Worm (Caenorhabditis elegans) whole organism, L3 larva: Measurements from ENCODE around the gene srw-145.

Source experiments
- ZK546.5 ChIP-seq: sonication (generic microtip); optimal IDR thresholded peaks from 2 replicates; lab custom pipeline; 2017; ENCODE audit warnings: missing biosample characterization, missing genetic modification characterization
- aly-2 ChIP-seq: fragments of 150-350 bp; optimal IDR thresholded peaks from 2 replicates; lab custom pipeline; 2014; ENCODE audit warnings: missing biosample characterization, missing genetic modification characterization
- ama-1 ChIP-seq: fragments of 150-350 bp; optimal IDR thresholded peaks from 2 replicates; lab custom pipeline; 2018
- ceh-16 ChIP-seq: sonication (generic microtip); optimal IDR thresholded peaks from 2 replicates; lab custom pipeline; 2017; ENCODE audit warnings: missing biosample characterization, missing genetic modification characterization
- ceh-28 ChIP-seq: fragments of 150-350 bp; optimal IDR thresholded peaks from 2 replicates; lab custom pipeline; 2014; ENCODE audit warnings: missing biosample characterization, missing genetic modification reagents, missing genetic modification characterization
- ceh-82 ChIP-seq: fragments of 150-350 bp; optimal IDR thresholded peaks from 2 replicates; lab custom pipeline; 2014; ENCODE audit warnings: missing biosample characterization, missing genetic modification characterization
- ceh-9 ChIP-seq: sonication (generic microtip); optimal IDR thresholded peaks from 2 replicates; lab custom pipeline; 2018; ENCODE audit warnings: missing biosample characterization, missing genetic modification characterization
- egl-27 ChIP-seq: sonication (generic microtip); optimal IDR thresholded peaks from 4 replicates; lab custom pipeline; 2017; ENCODE audit warnings: missing biosample characterization, missing genetic modification reagents, missing genetic modification characterization
- egl-5 ChIP-seq: fragments of 150-350 bp; optimal IDR thresholded peaks from 2 replicates; lab custom pipeline; 2017; ENCODE audit warnings: missing biosample characterization, missing genetic modification reagents, missing genetic modification characterization, inconsistent platforms
- elt-1 ChIP-seq: fragments of 150-350 bp; optimal IDR thresholded peaks from 2 replicates; lab custom pipeline; 2014; ENCODE audit warnings: missing biosample characterization, missing genetic modification characterization
- elt-3 ChIP-seq, 3 experiments: fragments of 150-350 bp in 1 of 3; sonication (generic microtip) in 2 of 3; optimal IDR thresholded peaks; 2 replicates in 2 of 3; 4 replicates in 1 of 3; lab custom pipeline; 2014 to 2017; ENCODE audit warnings: missing biosample characterization in 3 of 3, missing genetic modification characterization in 3 of 3
- eor-1 ChIP-seq, 2 experiments: fragments of 150-350 bp; optimal IDR thresholded peaks; 2 replicates each; lab custom pipeline; 2014 to 2018; ENCODE audit warnings: missing biosample characterization in 2 of 2, missing genetic modification characterization in 2 of 2
- fkh-10 ChIP-seq: sonication (generic microtip); optimal IDR thresholded peaks from 2 replicates; lab custom pipeline; 2017; ENCODE audit warnings: missing biosample characterization, missing genetic modification reagents, missing genetic modification characterization
- fos-1 ChIP-seq: fragments of 150-350 bp; optimal IDR thresholded peaks from 2 replicates; lab custom pipeline; 2014; ENCODE audit warnings: missing biosample characterization, missing genetic modification characterization
- jun-1 ChIP-seq: fragments of 150-350 bp; optimal IDR thresholded peaks from 2 replicates; lab custom pipeline; 2014; ENCODE audit warnings: missing biosample characterization, missing genetic modification reagents, missing genetic modification characterization
- lin-39 ChIP-seq: fragments of 150-350 bp; optimal IDR thresholded peaks from 2 replicates; lab custom pipeline; 2018; ENCODE audit warnings: missing biosample characterization, missing genetic modification reagents, missing genetic modification characterization
- lsy-12 ChIP-seq: sonication (generic microtip); optimal IDR thresholded peaks from 2 replicates; lab custom pipeline; 2016; ENCODE audit warnings: mild to moderate bottlenecking, missing genetic modification characterization, missing compliant biosample characterization
- mdl-1 ChIP-seq: fragments of 150-350 bp; optimal IDR thresholded peaks from 2 replicates; lab custom pipeline; 2014; ENCODE audit warnings: missing biosample characterization, missing genetic modification characterization
- mml-1 ChIP-seq: fragments of 150-350 bp; sonication (generic microtip); optimal IDR thresholded peaks from 3 replicates; lab custom pipeline; 2014; ENCODE audit warnings: missing biosample characterization, missing genetic modification characterization
- nhr-11 ChIP-seq: fragments of 150-350 bp; optimal IDR thresholded peaks from 2 replicates; lab custom pipeline; 2014; ENCODE audit warnings: missing biosample characterization, missing genetic modification characterization
- nhr-12 ChIP-seq: fragments of 150-350 bp; optimal IDR thresholded peaks from 2 replicates; lab custom pipeline; 2014; ENCODE audit warnings: missing biosample characterization, missing genetic modification characterization
- nhr-23 ChIP-seq: fragments of 150-350 bp; optimal IDR thresholded peaks from 2 replicates; lab custom pipeline; 2014; ENCODE audit warnings: missing biosample characterization, missing genetic modification reagents, missing genetic modification characterization
- nhr-25 ChIP-seq: sonication (generic microtip); optimal IDR thresholded peaks from 2 replicates; lab custom pipeline; 2017; ENCODE audit warnings: missing biosample characterization, missing genetic modification characterization
- nhr-28 ChIP-seq: fragments of 150-350 bp; optimal IDR thresholded peaks from 2 replicates; lab custom pipeline; 2014; ENCODE audit warnings: missing biosample characterization, missing genetic modification characterization
- pha-4 ChIP-seq: fragments of 150-350 bp; optimal IDR thresholded peaks from 2 replicates; lab custom pipeline; 2014; ENCODE audit warnings: missing biosample characterization, missing genetic modification reagents, missing genetic modification characterization
- pqm-1 ChIP-seq: fragments of 150-350 bp; optimal IDR thresholded peaks from 2 replicates; lab custom pipeline; 2017; ENCODE audit warnings: missing biosample characterization, missing genetic modification characterization, inconsistent platforms
- snpc-4 ChIP-seq: fragments of 150-350 bp; optimal IDR thresholded peaks from 2 replicates; lab custom pipeline; 2014; ENCODE audit warnings: missing biosample characterization, missing genetic modification characterization
- tbx-2 ChIP-seq: sonication (generic microtip); optimal IDR thresholded peaks from 2 replicates; lab custom pipeline; 2016; ENCODE audit warnings: mild to moderate bottlenecking, missing genetic modification characterization, missing compliant biosample characterization
- unc-39 ChIP-seq: sonication (generic microtip); optimal IDR thresholded peaks from 4 replicates; lab custom pipeline; 2017; ENCODE audit warnings: missing biosample characterization, missing genetic modification characterization
- unc-62 ChIP-seq: fragments of 150-350 bp; sonication (generic microtip); optimal IDR thresholded peaks from 4 replicates; lab custom pipeline; 2014; ENCODE audit warnings: missing biosample characterization, missing genetic modification reagents, missing genetic modification characterization
- zag-1 ChIP-seq: fragments of 150-350 bp; optimal IDR thresholded peaks from 2 replicates; lab custom pipeline; 2014; ENCODE audit warnings: missing biosample characterization, missing genetic modification characterization
- ztf-11 ChIP-seq: fragments of 150-350 bp; optimal IDR thresholded peaks from 2 replicates; lab custom pipeline; 2014; ENCODE audit warnings: missing biosample characterization, missing genetic modification characterization

The srw-145 gene

DNA sequence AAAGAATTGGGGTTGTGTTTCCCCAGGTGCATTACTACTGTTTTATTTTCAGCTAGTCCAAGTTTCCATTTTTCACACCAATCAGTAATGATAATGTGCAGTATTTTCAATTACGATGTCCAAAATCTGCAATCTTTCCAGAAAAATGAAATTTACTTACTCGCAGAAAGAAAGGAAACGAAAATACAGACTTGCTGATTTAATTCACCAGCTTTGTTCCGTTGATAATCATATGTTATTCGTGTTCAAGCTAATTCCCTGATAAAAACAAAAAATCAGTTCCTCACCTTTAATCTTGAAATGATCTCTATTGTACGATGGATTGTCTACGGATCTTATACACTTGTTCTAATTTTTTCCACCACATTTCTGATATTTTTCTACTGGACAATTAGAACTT, 13.1 kb upstream of the srw-145 start, which contains the start of gene srxa-11:
TSS of gene srxa-11 (plus strand) at position 301 of the 400 bp plus-strand sequence.
- TF ChIP-seq jun-1 (tag; lab: Kevin White, UChicago): no peak
- no peak for TF ChIP-seq egl-27 (tag; lab: Kevin White, UChicago)
- TF ChIP-seq pha-4 (tag; lab: Kevin White, UChicago): no peak
- TF ChIP-seq fkh-10 (GFP tag; lab: Kevin White, UChicago): no peak
- no peak for TF ChIP-seq unc-62
- TF ChIP-seq ceh-16 (tag; lab: Kevin White, UChicago): no peak
- no peak for TF ChIP-seq ceh-82 (tag; lab: Kevin White, UChicago)
- no peak for TF ChIP-seq mml-1 (tag; lab: Kevin White, UChicago)
- no peak for TF ChIP-seq lin-39 (tag; lab: Kevin White, UChicago)
- TF ChIP-seq elt-1 (tag; lab: Kevin White, UChicago): no peak

DNA sequence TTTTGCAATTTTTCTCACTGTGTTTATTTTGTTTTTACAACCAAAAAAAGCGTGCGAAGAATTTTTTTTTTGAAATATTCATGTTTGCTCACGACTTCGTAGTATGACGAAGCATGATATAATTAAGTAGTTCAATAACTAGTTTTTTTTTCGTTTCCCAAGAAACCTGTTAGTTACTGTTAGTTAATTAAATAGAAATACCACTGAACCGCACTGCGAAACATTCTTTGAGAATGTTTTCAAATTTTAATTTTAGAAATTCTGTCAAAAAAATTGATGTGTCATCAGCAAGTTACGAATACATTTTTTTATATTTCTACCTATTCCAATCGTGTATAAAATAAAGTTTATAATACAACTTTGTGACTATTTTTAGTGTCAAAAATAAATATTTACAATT, 10.6 kb upstream of the srw-145 start, which contains the start of gene srxa-12:
TSS of gene srxa-12 (plus strand) at position 301 of the 400 bp plus-strand sequence.
- TF ChIP-seq mdl-1 (no peak), tbx-2 (no peak), unc-62 (no peak), fos-1 (tag; lab: Kevin White, UChicago) (no peak), ZK546.5 (no peak), snpc-4 (tag; lab: Kevin White, UChicago) (no peak), nhr-12 (tag; lab: Kevin White, UChicago) (no peak), ceh-9 (tag; lab: Kevin White, UChicago) (no peak), lin-39 (tag; lab: Kevin White, UChicago) (no peak), nhr-25 (no peak)

DNA sequence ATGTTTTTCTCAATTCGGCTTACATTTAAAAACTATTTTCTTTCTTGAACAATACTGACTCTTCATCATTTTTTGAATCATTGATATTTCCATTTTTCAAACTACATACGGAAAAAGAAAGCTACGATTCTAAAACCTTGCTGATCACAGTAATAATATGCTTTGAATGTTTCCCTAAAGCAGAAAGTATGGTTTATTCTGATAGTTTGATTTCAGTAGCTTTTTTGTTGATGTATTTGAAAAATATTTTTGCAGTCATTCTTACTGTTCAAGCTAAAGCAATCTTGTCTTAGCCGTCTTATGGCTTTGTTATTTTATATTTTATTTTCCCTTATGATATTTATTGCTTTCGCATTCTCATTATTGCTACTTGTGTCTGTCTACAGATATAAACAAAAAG, 7.4 kb upstream of the srw-145 start, which contains the start of gene srxa-13:
TSS of gene srxa-13 (plus strand) at position 301 of the 400 bp plus-strand sequence.
- TF ChIP-seq elt-1 (tag; lab: Kevin White, UChicago): no peak
- TF ChIP-seq elt-3 (tag; optimal IDR thresholded peaks at IDR 0.05; lab: Kevin White, UChicago): no peak
- no peak for TF ChIP-seq pqm-1
- no peak for TF ChIP-seq nhr-11 (tag; lab: Kevin White, UChicago)
- no peak for TF ChIP-seq zag-1 (tag; lab: Kevin White, UChicago)
- TF ChIP-seq nhr-12 (tag; lab: Kevin White, UChicago): no peak
- TF ChIP-seq nhr-25: no peak
- no peak for TF ChIP-seq mdl-1
- TF ChIP-seq ama-1: no peak
- TF ChIP-seq fkh-10 (GFP tag; lab: Kevin White, UChicago): no peak
- TF ChIP-seq jun-1 (tag; lab: Kevin White, UChicago): no peak
- TF ChIP-seq nhr-28 (tag; lab: Kevin White, UChicago): no peak

DNA sequence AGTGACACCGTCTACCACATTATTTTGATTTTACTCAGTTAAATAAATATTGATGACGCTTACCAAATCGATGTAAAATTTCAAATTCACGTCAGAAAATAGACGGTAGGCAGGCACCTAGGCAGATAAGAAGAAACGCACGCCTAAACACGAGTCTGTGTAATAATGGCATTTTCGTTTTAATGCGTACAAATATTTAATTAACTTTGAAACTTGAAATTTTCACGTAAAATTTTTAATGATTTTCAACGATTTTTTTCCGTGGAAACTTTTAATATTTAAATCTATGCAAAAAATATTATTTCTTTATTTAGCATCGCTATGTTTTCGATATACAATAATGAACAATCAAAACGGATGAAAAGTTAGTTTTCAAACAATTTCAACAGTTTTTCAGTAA, 5.7 kb upstream of the srw-145 start, which contains the start of gene C06B3.16:
TSS of gene C06B3.16 (plus strand) at position 301 of the 400 bp plus-strand sequence.
- TF ChIP-seq ceh-16 (tag; lab: Kevin White, UChicago) (no peak), fos-1 (tag; lab: Kevin White, UChicago) (no peak), egl-5 (tag; lab: Kevin White, UChicago) (no peak), ztf-11 (no peak), nhr-11 (tag; lab: Kevin White, UChicago) (no peak), nhr-25 (no peak), ceh-28 (tag; lab: Kevin White, UChicago) (no peak), snpc-4 (tag; lab: Kevin White, UChicago) (no peak), ama-1 (no peak), nhr-23 (tag; lab: Kevin White, UChicago) (no peak), lsy-12 (tag; lab: Kevin White, UChicago) (no peak), elt-1 (tag; lab: Kevin White, UChicago) (no peak), aly-2 (no peak), unc-39 (tag; lab: Kevin White, UChicago) (no peak), zag-1 (tag; lab: Kevin White, UChicago) (no peak), ceh-82 (tag; lab: Kevin White, UChicago) (no peak), lin-39 (tag; lab: Kevin White, UChicago) (no peak), eor-1 (tag; optimal IDR thresholded peaks at IDR 0.05; lab: Kevin White, UChicago) (no peak), pqm-1 (no peak), nhr-28 (tag; lab: Kevin White, UChicago) (no peak)

ce11 chrV:13931952-13932351, 5.0 kb upstream of the srw-145 start:
- TF ChIP-seq nhr-28 (tag; lab: Kevin White, UChicago) (no peak), ama-1 (no peak), fkh-10 (GFP tag; lab: Kevin White, UChicago) (no peak)
